Worm (Caenorhabditis elegans) whole organism, mixed stage, embryonic: ENCODE results near the gene M04C3.1.

Experiments used
- ceh-43 ChIP-seq: fragments of 200-800 bp; sonication (Bioruptor generic); optimal IDR thresholded peaks from 2 replicates; lab custom pipeline; 2018; ENCODE audit warnings: mild to moderate bottlenecking, missing genetic modification characterization, moderate library complexity, missing compliant biosample characterization
- drap-1 ChIP-seq: fragments of 200-800 bp; sonication (Bioruptor generic); optimal IDR thresholded peaks from 3 replicates; lab custom pipeline; 2018; ENCODE audit warnings: mild to moderate bottlenecking, missing genetic modification characterization, missing compliant biosample characterization
- elt-1 ChIP-seq: sonication (generic microtip); optimal IDR thresholded peaks from 2 replicates; lab custom pipeline; 2017; ENCODE audit warnings: missing genetic modification characterization, mild to moderate bottlenecking, missing compliant biosample characterization, antibody characterized with exemption, moderate library complexity, borderline replicate concordance; ENCODE audit not compliant: insufficient read depth
- elt-3 ChIP-seq: fragments of 150-350 bp; optimal IDR thresholded peaks from 2 replicates; lab custom pipeline; 2014; ENCODE audit warnings: missing biosample characterization, missing genetic modification characterization
- pha-4 ChIP-seq: fragments of 150-350 bp; optimal IDR thresholded peaks from 2 replicates; lab custom pipeline; 2018; ENCODE audit warnings: missing biosample characterization, missing genetic modification reagents, missing genetic modification characterization
- sptf-1 ChIP-seq: sonication (generic microtip); optimal IDR thresholded peaks from 2 replicates; lab custom pipeline; 2017; ENCODE audit warnings: mild to moderate bottlenecking, missing genetic modification characterization, moderate library complexity, missing compliant biosample characterization

DNA sequence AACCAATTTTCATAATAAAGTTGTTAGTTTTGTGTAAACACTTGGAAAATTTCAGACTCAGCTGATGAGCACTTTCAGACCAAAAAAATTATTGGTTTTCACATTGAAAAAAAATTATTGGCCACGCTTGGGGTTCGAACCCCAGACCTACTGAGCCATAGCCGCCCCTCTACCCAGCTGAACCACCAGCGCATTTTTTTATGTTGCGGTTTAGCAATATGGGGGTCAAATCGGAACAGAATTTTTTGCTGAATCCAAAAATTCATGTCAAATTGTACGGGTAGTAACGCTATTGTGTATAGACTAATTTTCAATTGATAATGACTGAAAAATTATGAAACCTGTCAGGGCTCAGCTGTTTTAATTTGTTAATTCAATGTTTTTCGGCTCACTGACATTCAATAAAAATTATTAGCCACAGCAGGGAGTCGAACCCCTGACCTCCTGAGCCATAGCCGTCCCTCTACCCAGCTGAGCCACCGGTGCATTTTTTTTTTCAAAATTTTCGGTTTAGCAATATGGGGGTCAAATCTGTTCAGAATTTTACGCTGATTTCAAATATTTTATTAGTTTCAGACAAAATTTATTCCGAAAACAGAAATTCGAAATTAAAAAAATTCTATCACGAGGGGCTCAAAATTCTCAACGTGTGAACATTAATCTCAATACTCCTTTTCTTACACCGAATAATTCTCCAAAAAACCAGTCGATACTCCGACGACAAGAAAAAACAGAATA lies 48.7 kb downstream of the M04C3.1 start:
- TF ChIP-seq pha-4: no peak
- no peak for TF ChIP-seq ceh-43
- TF ChIP-seq sptf-1 (tag; lab: Kevin White, UChicago): no peak
- TF ChIP-seq drap-1 (GFP tag; lab: Kevin White, UChicago): no peak
- no peak for TF ChIP-seq elt-3
- TF ChIP-seq elt-1: no peak
